Worm (Caenorhabditis elegans): ENCODE data around the gene C24H10.2.

DNA sequence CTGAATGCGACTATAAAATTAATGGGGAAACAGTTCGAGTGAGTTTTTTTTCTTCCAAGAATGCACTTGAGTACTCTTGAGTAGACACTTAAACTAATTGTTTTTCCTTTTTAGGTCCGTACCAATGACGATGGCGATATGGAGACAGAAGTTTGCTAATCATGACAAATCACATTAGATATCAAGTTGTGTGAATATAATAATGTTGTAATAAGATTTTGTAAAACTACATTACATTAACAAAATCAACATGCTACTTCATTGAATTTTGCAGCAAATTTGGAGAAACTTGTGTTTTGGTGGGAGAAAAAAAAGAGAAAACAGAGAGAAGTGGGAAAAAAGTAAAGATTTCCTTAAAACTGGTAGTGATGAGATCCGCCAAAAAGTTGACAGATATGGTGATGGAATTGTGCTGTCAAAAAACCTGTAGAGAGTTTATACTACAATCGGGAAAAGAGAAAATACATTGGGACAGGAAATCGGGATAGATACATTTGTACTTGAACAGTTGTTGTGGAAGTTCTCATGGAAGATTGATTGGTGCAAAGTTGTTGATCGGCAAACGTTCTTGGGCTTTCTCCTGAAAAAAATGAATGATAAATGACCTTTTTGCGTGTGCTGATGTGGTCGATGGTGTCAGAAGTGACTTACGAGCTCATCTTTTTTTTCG, 36.3 kb upstream of the C24H10.2 start:
- TF ChIP-seq ceh-9 (tag; optimal IDR thresholded peaks at IDR 0.05): no peak
- TF ChIP-seq C08G9.2 (tag; optimal IDR thresholded peaks at IDR 0.05): no peak

Measured in whole organism, late embryonic.